Fruit fly (Drosophila melanogaster): ENCODE results near the gene mRpL39.

The mRpL39 gene

DNA sequence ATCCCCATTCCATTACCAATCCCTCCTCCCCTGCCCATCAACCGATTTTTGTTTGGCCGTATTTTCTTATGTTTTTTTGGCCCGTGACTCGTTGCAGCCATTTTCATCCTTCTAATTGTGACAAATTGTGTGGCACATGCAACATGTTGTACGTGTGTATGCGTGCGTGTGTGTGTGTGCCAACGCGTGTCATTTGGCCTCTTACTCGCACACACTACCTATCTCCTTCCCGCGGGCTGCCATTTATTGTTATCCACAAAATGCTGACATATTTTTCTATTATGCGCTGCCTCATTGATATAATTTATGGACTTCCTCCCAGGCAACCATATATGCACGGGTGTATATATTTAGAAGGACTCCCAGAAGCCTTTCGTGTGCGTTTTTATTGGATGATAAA is 32.3 kb upstream of the mRpL39 start:
- TF ChIP-seq Mnt (GFP tag; optimal IDR thresholded peaks at IDR 0.05) (no peak), CG5204 (GFP tag; optimal IDR thresholded peaks at IDR 0.05) (no peak), ovo (GFP tag; optimal IDR thresholded peaks at IDR 0.05) (no peak), bab1 (GFP tag; optimal IDR thresholded peaks at IDR 0.05) (no peak), cic (GFP tag; optimal IDR thresholded peaks at IDR 0.05) (no peak), cnc (optimal IDR thresholded peaks at IDR 0.05) (no peak), Clk (GFP tag; optimal IDR thresholded peaks at IDR 0.05) (no peak), toe (GFP tag; optimal IDR thresholded peaks at IDR 0.05) (no peak), CG14711 (tag; optimal IDR thresholded peaks at IDR 0.05) (no peak), CG1620 (GFP tag; optimal IDR thresholded peaks at IDR 0.05) (no peak), CG7101 (tag; optimal IDR thresholded peaks at IDR 0.05) (no peak), CG33017 (tag; optimal IDR thresholded peaks at IDR 0.05) (no peak), kay (GFP tag; ENCODE audit: borderline replicate concordance) (no peak), CG12768 (GFP tag; optimal IDR thresholded peaks at IDR 0.05) (no peak), pad (GFP tag; optimal IDR thresholded peaks at IDR 0.05) (no peak), CG7045 (GFP tag; optimal IDR thresholded peaks at IDR 0.05) (no peak), Crg-1 (GFP tag; optimal IDR thresholded peaks at IDR 0.05) (no peak), CG11617 (GFP tag; optimal IDR thresholded peaks at IDR 0.05) (no peak), tj (GFP tag; optimal IDR thresholded peaks at IDR 0.05) (no peak)

DNA sequence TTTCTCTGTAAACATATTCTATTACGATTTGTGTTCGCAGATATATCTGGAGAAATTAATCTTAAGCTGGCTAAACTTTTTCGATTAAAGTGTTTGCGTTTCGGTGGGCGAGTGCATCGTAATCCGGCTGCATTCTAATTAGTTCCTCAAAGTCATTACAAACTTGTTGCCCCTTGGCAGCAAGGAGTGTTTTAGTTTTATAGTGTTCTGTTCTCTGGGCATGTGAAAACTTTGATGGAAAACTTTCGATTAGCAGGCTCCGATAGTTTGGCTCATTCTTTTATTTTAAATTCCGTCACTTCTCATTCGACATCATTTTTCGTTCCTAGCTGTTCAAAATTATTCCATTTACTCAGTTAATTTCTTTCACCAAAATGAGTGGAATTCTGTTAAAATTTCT is 23.7 kb upstream of the mRpL39 start, which contains the start of gene CG32148:
TSS of gene CG32148 (plus strand) at position 301 of the 400 bp plus-strand sequence.
- TF ChIP-seq tj (GFP tag; optimal IDR thresholded peaks at IDR 0.05) = no peak
- no peak for TF ChIP-seq CG7101 (tag; optimal IDR thresholded peaks at IDR 0.05)
- no peak for TF ChIP-seq CG11617 (GFP tag; optimal IDR thresholded peaks at IDR 0.05)
- no peak for TF ChIP-seq CG12768 (GFP tag; optimal IDR thresholded peaks at IDR 0.05)
- TF ChIP-seq toe (GFP tag; optimal IDR thresholded peaks at IDR 0.05) = no peak
- no peak for TF ChIP-seq CG1620 (GFP tag; optimal IDR thresholded peaks at IDR 0.05)
- no peak for TF ChIP-seq kay (GFP tag; ENCODE audit: borderline replicate concordance)
- TF ChIP-seq Mnt (GFP tag; optimal IDR thresholded peaks at IDR 0.05) = no peak
- no peak for TF ChIP-seq CG33017 (tag; optimal IDR thresholded peaks at IDR 0.05)
- TF ChIP-seq Hr96 (GFP tag; optimal IDR thresholded peaks at IDR 0.05) = no peak
- TF ChIP-seq cic (GFP tag; optimal IDR thresholded peaks at IDR 0.05) = no peak
- no peak for TF ChIP-seq CG14711 (tag; optimal IDR thresholded peaks at IDR 0.05)
- no peak for TF ChIP-seq ovo (GFP tag; optimal IDR thresholded peaks at IDR 0.05)
- TF ChIP-seq pad (GFP tag; optimal IDR thresholded peaks at IDR 0.05) = no peak
- no peak for TF ChIP-seq CG5204 (GFP tag; optimal IDR thresholded peaks at IDR 0.05)

DNA sequence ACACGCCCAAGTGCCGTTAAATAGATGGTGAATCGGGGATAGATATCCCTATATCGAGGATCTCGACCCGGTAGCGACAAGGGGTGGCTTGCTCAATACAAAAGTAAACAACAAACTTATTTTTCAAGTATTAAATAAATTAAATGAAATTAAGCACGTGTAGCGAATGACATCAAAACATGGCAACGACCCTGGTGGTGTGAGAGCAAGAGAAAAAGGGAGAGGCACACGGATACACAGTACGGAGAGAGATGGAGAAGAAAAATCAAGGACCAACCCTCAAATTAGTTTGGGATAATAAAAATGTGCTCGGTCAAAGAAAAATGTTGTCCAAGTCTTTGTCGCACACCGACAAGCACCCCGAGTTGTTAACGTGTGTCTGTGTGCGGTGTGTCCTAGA is 21.5 kb upstream of the mRpL39 start:
- TF ChIP-seq cnc (optimal IDR thresholded peaks at IDR 0.05) (no peak), toe (GFP tag; optimal IDR thresholded peaks at IDR 0.05) (no peak), ovo (GFP tag; optimal IDR thresholded peaks at IDR 0.05) (no peak), Mnt (GFP tag; optimal IDR thresholded peaks at IDR 0.05) (no peak), bab1 (GFP tag; optimal IDR thresholded peaks at IDR 0.05) (no peak), CG7101 (tag; optimal IDR thresholded peaks at IDR 0.05) (no peak), Hr96 (GFP tag; optimal IDR thresholded peaks at IDR 0.05) (no peak), cic (GFP tag; optimal IDR thresholded peaks at IDR 0.05) (no peak), pad (GFP tag; optimal IDR thresholded peaks at IDR 0.05) (no peak), tj (GFP tag; optimal IDR thresholded peaks at IDR 0.05) (no peak)

DNA sequence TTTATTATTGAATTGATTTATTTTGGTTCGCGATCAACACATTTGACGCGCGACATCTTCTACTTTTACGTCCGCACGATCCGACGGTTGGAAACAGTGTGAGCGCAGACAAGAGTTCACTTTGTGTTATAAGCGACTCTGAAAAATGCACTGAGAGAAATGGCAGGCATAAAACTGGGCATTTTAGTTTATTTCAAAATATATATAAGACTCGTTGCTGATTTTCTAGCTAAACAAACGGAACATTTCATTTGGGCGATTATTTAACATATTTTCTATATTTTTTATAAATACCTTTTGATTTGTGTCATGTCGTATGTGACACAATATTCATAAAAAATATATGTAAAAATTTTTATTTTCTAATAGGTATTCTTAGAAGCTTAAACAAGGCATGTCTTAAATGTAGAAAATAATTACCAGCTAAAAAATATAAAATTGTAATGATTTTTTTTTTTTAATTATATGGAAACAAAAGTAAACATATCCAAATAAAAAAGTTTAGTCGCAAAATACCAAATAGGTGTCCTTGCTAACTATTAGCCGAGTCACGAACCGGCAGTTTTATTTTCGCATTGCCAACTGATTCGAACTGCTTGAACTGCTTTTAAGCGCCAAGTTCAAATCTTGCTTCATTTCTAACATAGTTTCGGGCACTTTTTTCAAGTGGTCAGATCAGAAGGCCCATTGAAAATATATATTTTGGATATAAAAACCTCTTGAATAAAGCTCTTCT is 14.7 kb upstream of the mRpL39 start, which contains the start of gene Reck:
TSS of gene Reck (minus strand) at position 106 of the 736 bp plus-strand sequence.
- TF ChIP-seq CG7045 (GFP tag; optimal IDR thresholded peaks at IDR 0.05) (no peak), CG12768 (GFP tag; optimal IDR thresholded peaks at IDR 0.05) (peak; percentile 46)

DNA sequence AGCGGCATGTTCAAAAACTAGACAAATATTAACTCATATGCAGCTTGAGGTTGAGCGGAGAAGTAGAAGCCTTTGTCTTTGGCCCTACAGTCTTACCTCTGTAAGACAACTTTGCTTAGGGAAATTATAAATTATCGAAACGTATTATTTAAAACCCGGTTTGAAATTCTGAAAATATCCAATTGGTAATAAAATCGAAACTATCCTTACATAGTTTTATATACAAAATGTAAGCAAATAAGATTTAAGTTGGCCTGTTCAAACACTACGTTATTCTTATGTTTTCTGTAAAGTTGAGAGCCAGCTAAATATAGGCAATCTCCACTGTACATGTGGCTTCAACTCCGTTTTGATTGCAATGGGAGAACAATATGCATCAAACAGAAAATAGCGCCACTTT is 13.8 kb upstream of the mRpL39 start:
- TF ChIP-seq bab1 (GFP tag; optimal IDR thresholded peaks at IDR 0.05) (no peak), Clk (GFP tag; optimal IDR thresholded peaks at IDR 0.05) (no peak), kay (GFP tag; ENCODE audit: borderline replicate concordance) (no peak), pad (GFP tag; optimal IDR thresholded peaks at IDR 0.05) (no peak), Hr96 (GFP tag; optimal IDR thresholded peaks at IDR 0.05) (no peak), toe (GFP tag; optimal IDR thresholded peaks at IDR 0.05) (no peak), CG7101 (tag; optimal IDR thresholded peaks at IDR 0.05) (no peak), tj (GFP tag; optimal IDR thresholded peaks at IDR 0.05) (no peak), CG33017 (tag; optimal IDR thresholded peaks at IDR 0.05) (no peak), CG14711 (tag; optimal IDR thresholded peaks at IDR 0.05) (no peak), cnc (optimal IDR thresholded peaks at IDR 0.05) (no peak), CG12768 (GFP tag; optimal IDR thresholded peaks at IDR 0.05) (no peak)

DNA sequence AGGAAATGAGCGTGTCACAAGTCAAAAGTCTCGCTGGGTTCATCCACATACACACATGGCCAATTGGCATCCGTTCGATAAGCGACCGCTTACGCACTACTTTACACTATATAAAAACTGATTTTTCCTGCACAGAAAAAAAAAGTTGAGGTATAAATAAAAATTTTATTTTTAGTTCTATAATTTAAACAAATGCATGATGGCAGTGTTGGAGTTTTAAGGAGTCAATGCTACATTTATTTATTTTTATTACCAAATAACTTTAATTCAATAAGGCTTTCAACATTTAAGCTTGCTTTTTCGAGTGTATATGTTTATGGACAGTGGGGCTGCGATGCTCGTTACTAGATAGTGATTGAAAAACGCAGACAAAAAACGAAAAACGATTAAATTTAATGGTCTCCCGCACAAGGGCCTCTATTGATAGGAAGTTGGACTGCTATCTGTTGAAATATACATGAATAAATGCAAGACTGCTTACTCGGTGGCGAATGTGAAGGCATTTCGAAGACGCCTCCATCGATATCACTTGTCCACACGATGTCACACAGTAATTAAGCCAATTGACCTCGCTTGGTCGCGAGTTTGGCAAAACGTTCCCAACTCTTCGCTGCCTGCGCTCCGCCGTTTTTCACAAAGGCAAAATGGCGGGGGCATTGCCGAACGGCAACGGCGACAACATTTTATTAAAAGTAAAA is 12.3 kb upstream of the mRpL39 start:
- TF ChIP-seq cic (GFP tag; optimal IDR thresholded peaks at IDR 0.05) = no peak
- TF ChIP-seq Mnt (GFP tag; optimal IDR thresholded peaks at IDR 0.05) = no peak
- no peak for TF ChIP-seq CG11617 (GFP tag; optimal IDR thresholded peaks at IDR 0.05)
- peak; percentile 18 for TF ChIP-seq CG7101 (tag; optimal IDR thresholded peaks at IDR 0.05)
- TF ChIP-seq CG7045 (GFP tag; optimal IDR thresholded peaks at IDR 0.05) = no peak
- no peak for TF ChIP-seq bab1 (GFP tag; optimal IDR thresholded peaks at IDR 0.05)
- peak; percentile 61 for TF ChIP-seq kay (GFP tag; ENCODE audit: borderline replicate concordance)
- peak; percentile 34 for TF ChIP-seq CG33017 (tag; optimal IDR thresholded peaks at IDR 0.05)
- TF ChIP-seq Crg-1 (GFP tag; optimal IDR thresholded peaks at IDR 0.05) = no peak
- TF ChIP-seq CG5204 (GFP tag; optimal IDR thresholded peaks at IDR 0.05) = no peak
- TF ChIP-seq toe (GFP tag; optimal IDR thresholded peaks at IDR 0.05) = no peak
- no peak for TF ChIP-seq pad (GFP tag; optimal IDR thresholded peaks at IDR 0.05)
- no peak for TF ChIP-seq ovo (GFP tag; optimal IDR thresholded peaks at IDR 0.05)
- TF ChIP-seq cnc (optimal IDR thresholded peaks at IDR 0.05) = no peak
- TF ChIP-seq CG1620 (GFP tag; optimal IDR thresholded peaks at IDR 0.05) = no peak
- TF ChIP-seq CG14711 (tag; optimal IDR thresholded peaks at IDR 0.05) = peak; percentile 25
- TF ChIP-seq tj (GFP tag; optimal IDR thresholded peaks at IDR 0.05) = no peak
- TF ChIP-seq Clk (GFP tag; optimal IDR thresholded peaks at IDR 0.05) = no peak
- TF ChIP-seq Hr96 (GFP tag; optimal IDR thresholded peaks at IDR 0.05) = no peak
- TF ChIP-seq CG12768 (GFP tag; optimal IDR thresholded peaks at IDR 0.05) = peak; percentile 18

Measured in whole organism, adult.